Worm (Caenorhabditis elegans) whole organism, L4/young adult: Measurements from ENCODE around the gene K12H4.7.

ENCODE experiments used
- W03F9.2 ChIP-seq: fragments of 150-350 bp; optimal IDR thresholded peaks from 2 replicates; lab custom pipeline; 2014; ENCODE audit warnings: missing biosample characterization, missing genetic modification characterization
- dao-5 ChIP-seq: sonication (generic microtip); optimal IDR thresholded peaks from 2 replicates; lab custom pipeline; 2016; ENCODE audit warnings: missing genotype, missing genetic modification characterization, moderate library complexity, missing compliant biosample characterization
- him-1 ChIP-seq: sonication (generic microtip); optimal IDR thresholded peaks from 2 replicates; lab custom pipeline; 2016; ENCODE audit warnings: missing genotype, missing genetic modification reagents, missing genetic modification characterization, missing compliant biosample characterization

The K12H4.7 gene

ce11 chrIII:8029487-8029886, 21.4 kb downstream of the K12H4.7 start, which contains the start of gene F44B9.8:
F44B9.8 (minus strand) TSS chrIII:8029649.
- peak; percentile 29 for TF ChIP-seq W03F9.2
- TF ChIP-seq dao-5 (tag; lab: Kevin White, UChicago) = no peak

- TF ChIP-seq W03F9.2 (no peak), dao-5 (tag; lab: Kevin White, UChicago) (no peak), him-1 (tag; lab: Kevin White, UChicago) (no peak)
These were observed 22.9 kb downstream of the K12H4.7 start, which contains the start of gene mdt-30 for ce11 chrIII:8027942-8028341. mdt-30 (minus strand) TSS chrIII:8028042.

- no peak for TF ChIP-seq W03F9.2
These were observed 28.8 kb downstream of the K12H4.7 start, which contains the start of gene F44B9.2 for ce11 chrIII:8022077-8022476. F44B9.2 (plus strand) TSS chrIII:8022463.

- peak; percentile 72 for TF ChIP-seq W03F9.2
- no peak for TF ChIP-seq dao-5 (tag; lab: Kevin White, UChicago)
These were observed 30.0 kb downstream of the K12H4.7 start, which contains the start of gene lin-36 for ce11 chrIII:8020823-8021332. lin-36 (minus strand) TSS chrIII:8020873.

- TF ChIP-seq W03F9.2 (no peak), dao-5 (tag; lab: Kevin White, UChicago) (no peak), him-1 (tag; lab: Kevin White, UChicago) (no peak)
These were observed 33.8 kb downstream of the K12H4.7 start for ce11 chrIII:8017053-8017452.

ce11 chrIII:8016438-8016837, 34.4 kb downstream of the K12H4.7 start, which contains the start of gene F44B9.5:
F44B9.5 (minus strand) TSS chrIII:8016538.
- no peak for TF ChIP-seq dao-5 (tag; lab: Kevin White, UChicago)
- TF ChIP-seq W03F9.2 = no peak
- TF ChIP-seq him-1 (tag; lab: Kevin White, UChicago) = no peak

ce11 chrIII:8013582-8013981, 37.3 kb downstream of the K12H4.7 start:
- TF ChIP-seq dao-5 (tag; lab: Kevin White, UChicago) (no peak), W03F9.2 (no peak), him-1 (tag; lab: Kevin White, UChicago) (no peak)

- TF ChIP-seq dao-5 (tag; lab: Kevin White, UChicago) = no peak
- no peak for TF ChIP-seq W03F9.2
- no peak for TF ChIP-seq him-1 (tag; lab: Kevin White, UChicago)
These were observed 40.5 kb downstream of the K12H4.7 start, which contains the start of gene cit-1.2 for ce11 chrIII:8010260-8010822. cit-1.2 (plus strand) TSS chrIII:8010772.

- TF ChIP-seq dao-5 (tag; lab: Kevin White, UChicago) (no peak), him-1 (tag; lab: Kevin White, UChicago) (no peak), W03F9.2 (peak; percentile 27)
These were observed 41.1 kb downstream of the K12H4.7 start, which contains the start of gene cit-1.1 for ce11 chrIII:8009769-8010168. cit-1.1 (minus strand) TSS chrIII:8009821.

ce11 chrIII:8004091-8004490, 46.8 kb downstream of the K12H4.7 start, which contains the start of gene C06G4.6:
C06G4.6 (plus strand) TSS chrIII:8004391.
- TF ChIP-seq dao-5 (tag; lab: Kevin White, UChicago) (no peak), W03F9.2 (no peak), him-1 (tag; lab: Kevin White, UChicago) (no peak)

ce11 chrIII:8001557-8001956, 49.3 kb downstream of the K12H4.7 start:
- TF ChIP-seq W03F9.2 (no peak), dao-5 (tag; lab: Kevin White, UChicago) (no peak), him-1 (tag; lab: Kevin White, UChicago) (no peak)
